Worm (Caenorhabditis elegans): Measurements from ENCODE around the gene mpz-5.

DNA sequence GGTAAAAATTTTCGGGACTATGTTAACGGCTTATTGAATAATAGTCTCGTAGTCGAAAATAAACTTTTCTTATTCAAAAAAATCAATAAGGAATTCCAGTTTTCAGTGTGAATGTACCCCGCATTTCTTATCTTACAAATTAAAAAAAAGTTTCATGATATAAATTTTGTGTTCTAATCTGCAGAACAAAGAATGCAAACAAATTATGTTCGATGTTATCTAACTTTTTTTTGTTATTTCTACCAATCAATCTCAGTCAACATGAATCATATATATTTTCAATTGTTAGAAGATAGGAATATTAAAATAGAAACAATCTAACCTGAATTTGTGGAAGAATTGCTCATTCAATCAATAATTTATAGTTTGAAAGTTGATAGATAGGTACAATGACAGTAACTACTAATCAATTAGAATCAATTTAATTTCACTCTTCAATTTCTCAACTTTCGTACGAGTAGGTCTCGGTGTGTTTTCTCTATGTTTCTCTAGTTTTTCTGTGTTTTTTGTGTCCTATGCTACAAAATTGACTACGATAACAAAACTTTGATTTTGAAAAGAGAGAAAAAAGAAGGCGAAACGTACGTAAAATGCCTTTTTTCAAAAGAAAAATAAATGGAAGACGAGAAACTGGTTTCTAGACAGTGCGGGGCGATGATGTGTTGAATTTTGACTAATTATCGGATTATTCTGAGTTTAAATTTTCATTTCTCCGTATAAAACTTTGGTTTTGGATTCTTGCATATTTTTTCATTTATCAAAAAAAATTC, 23.6 kb downstream of the mpz-5 start, which contains the start of the genes unc-43 and Y43C5B.3:
- no peak for TF ChIP-seq mdl-1 (tag; optimal IDR thresholded peaks at IDR 0.05)
- TF ChIP-seq nfya-1 (tag; optimal IDR thresholded peaks at IDR 0.05; ENCODE audit: insufficient read depth): no peak
